Fruit fly (Drosophila melanogaster): ENCODE results near the gene CG11723.

CG11723 gene

DNA sequence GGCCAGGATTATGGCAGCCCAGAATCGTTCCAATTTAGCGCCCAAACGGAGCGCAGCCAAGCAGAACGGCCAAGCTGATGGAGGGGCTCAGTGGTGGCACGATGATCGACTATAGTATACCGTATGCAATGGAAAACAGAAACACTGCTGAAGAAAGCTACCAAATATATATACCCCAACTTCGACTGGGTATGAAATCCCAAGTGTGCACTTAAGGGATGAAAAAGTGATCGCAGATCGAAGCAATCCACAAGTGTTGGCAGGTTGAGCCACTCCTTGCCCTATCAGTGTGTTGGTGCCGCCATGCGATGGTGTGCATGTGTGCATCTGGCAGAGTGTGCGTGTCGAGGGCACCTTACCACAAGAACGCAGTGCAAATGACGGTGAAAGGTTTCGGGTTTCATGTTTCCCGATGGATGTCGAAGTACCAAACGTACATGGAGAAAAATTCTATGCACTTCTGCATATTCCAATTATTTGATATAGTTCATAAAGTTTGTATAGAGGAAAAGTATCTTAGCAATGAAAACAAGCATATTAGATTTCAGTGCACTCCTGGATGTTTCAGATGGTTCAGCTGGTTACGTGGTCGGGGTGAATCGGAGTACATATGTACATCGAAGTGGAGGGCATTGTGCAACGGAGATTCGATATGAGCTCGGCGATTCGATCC lies 35.0 kb upstream of the CG11723 start:
- TF ChIP-seq Myc (optimal IDR thresholded peaks at IDR 0.05) (no peak), psq (optimal IDR thresholded peaks at IDR 0.05) (no peak), h (optimal IDR thresholded peaks at IDR 0.05) (no peak), insv (optimal IDR thresholded peaks at IDR 0.05) (no peak), Sin3A (optimal IDR thresholded peaks at IDR 0.05) (no peak), ttk (optimal IDR thresholded peaks at IDR 0.05) (no peak)

DNA sequence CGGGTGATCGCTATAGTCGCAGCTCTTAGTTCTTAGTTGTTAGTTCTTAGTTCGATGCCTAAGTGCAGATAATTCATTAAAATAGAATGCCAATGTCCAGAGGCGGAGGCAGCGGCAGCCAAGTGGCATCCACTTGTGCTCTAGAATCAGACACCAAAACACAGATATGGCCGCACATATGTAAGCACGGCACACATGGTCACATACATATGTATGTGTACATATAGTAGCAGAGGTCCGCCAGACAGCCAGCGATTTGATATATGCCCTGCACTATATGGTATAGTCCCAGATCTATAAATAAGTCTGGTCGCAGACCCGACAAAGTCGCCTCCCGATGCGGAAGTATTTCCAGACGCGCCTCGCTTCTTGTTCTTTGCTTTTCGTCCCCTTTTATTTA lies 33.6 kb upstream of the CG11723 start:
- TF ChIP-seq ttk (optimal IDR thresholded peaks at IDR 0.05): no peak
- TF ChIP-seq psq (optimal IDR thresholded peaks at IDR 0.05): no peak
- no peak for TF ChIP-seq insv (optimal IDR thresholded peaks at IDR 0.05)
- TF ChIP-seq h (optimal IDR thresholded peaks at IDR 0.05): no peak
- TF ChIP-seq Myc (optimal IDR thresholded peaks at IDR 0.05): no peak
- TF ChIP-seq Sin3A (optimal IDR thresholded peaks at IDR 0.05): no peak

DNA sequence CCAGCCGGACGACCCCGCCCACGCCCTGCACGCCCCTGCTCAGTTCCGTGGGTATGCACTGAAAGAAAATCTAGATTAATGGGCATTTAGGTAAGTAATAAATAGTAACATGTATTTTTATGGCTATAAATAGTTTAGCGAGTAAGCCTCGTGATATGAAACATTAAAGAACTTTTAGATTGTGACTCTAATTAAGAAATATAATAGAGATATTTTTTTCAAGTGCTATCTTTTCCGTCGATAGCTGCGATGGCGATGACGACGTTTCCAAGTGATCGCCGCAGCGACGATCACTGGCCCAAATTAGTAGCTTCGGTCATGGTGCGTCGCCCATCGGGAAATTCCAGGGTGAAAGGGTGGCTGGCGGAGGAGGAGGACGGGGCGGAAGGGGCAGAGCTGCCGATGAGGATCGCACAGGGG lies 33.1 kb upstream of the CG11723 start:
- TF ChIP-seq insv (optimal IDR thresholded peaks at IDR 0.05): no peak
- TF ChIP-seq Sin3A (optimal IDR thresholded peaks at IDR 0.05): no peak
- no peak for TF ChIP-seq Myc (optimal IDR thresholded peaks at IDR 0.05)
- no peak for TF ChIP-seq psq (optimal IDR thresholded peaks at IDR 0.05)
- no peak for TF ChIP-seq h (optimal IDR thresholded peaks at IDR 0.05)
- TF ChIP-seq ttk (optimal IDR thresholded peaks at IDR 0.05): no peak

DNA sequence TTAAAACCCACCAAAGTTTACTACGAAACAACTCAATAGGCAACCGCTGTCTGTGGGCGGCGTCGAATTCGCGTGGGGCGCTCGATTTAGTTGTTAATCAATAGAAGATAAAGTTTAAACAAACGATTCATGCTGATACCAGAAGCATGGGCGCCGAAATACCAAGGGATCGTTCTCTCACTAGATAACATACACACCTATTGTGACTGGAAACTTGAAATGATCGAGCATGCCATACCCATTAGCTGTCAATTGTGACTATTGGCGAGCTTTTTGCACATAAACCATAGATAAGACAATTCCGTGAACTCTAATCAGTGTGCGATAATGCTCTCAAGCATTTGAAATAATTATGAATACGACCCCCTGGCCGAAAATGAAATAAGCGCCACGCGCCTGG lies 32.3 kb upstream of the CG11723 start:
- no peak for TF ChIP-seq Myc (optimal IDR thresholded peaks at IDR 0.05)

DNA sequence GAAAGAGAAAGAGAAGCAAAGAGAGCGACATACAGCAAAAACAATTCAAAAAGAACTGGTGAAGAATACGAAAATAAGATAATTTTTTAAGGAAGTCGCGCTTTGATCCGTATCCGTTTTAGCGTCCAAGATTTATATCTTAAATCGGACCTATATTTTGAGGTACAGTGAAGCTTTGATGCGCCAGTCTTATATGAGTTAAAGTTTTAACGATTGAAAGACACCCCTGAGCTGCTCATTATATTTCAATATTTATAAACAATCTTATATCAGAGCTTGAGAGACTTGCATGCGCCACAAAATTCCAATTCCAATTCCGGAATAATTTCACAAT lies 31.7 kb upstream of the CG11723 start:
- TF ChIP-seq ttk (optimal IDR thresholded peaks at IDR 0.05) (no peak), psq (optimal IDR thresholded peaks at IDR 0.05) (no peak), Myc (optimal IDR thresholded peaks at IDR 0.05) (no peak), Sin3A (optimal IDR thresholded peaks at IDR 0.05) (no peak), h (optimal IDR thresholded peaks at IDR 0.05) (no peak), insv (optimal IDR thresholded peaks at IDR 0.05) (no peak)

DNA sequence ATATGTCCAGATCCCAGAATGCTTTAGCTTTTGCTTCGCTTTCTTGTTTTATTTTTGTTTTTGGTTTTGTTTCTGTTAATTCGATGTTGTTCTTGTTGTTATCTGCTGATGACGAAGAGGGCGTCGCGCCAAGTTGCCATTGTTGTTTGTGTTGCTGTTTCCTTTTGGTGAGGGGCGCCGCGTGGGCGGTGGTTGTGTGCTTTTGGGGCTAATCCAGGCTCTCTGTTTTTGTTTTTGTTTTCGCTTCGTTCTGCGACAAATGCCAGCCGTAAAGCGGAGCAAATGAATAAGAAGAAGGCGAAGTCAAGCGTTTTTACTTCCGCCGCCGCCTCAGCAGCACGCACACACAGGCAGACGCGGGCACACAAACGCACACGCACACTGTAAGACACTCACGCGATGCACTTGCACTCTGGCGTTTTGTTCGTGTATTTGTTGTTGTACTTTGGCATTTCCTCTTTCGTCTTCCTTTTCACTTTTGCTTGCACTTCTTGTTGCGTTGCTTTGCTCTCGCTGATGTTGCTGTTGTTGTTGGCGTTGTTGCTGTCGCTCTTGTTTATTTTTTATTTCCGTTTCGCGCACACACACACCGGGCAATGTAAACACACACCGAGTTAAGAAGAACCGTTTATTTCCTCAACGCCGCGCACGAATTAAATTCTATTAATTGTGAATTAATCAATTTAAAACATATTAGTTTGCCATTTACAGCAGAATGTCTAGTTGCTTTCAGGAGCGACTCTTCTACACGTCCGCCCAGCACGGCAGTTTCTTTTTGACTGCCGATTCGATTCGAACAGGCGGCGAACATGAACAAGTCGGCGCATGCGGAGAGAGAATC lies 31.1 kb upstream of the CG11723 start, which contains the start of gene aop:
aop (minus strand) TSS at position 786 of the 841 bp plus-strand sequence.
- TF ChIP-seq Sin3A (optimal IDR thresholded peaks at IDR 0.05) (no peak), insv (optimal IDR thresholded peaks at IDR 0.05) (no peak), Myc (optimal IDR thresholded peaks at IDR 0.05) (no peak), h (optimal IDR thresholded peaks at IDR 0.05) (no peak), ttk (optimal IDR thresholded peaks at IDR 0.05) (no peak), psq (optimal IDR thresholded peaks at IDR 0.05) (no peak)

DNA sequence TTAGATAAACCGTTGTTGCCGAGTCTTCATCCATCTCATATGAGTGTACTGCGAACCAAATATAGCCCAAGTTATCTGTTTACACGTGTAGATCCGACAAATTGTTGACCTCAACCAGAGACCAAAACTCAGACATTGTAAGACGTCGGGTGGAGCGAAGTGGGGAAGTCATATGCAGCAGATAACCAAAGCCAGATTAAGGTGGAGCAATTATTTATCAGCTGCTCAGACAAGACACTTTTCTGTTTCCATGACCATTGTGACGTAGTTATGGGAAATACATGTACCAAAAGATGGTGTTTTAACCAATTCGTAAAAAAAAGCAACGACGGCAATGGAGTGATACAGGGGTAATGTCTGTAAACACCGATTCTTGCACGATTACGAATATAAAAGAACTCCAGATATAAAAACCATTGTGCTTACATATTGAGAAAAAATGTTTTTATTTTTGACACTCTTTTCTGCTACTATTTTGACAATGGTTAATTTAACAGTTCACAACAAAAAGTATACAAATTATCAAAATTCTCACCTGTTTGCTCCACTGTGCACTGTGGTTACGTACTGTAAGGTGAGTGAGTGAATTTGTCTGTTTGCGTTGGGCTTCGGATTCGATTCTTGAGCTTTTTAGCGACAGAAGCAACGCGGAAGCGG lies 30.4 kb upstream of the CG11723 start:
- no peak for TF ChIP-seq insv (optimal IDR thresholded peaks at IDR 0.05)
- no peak for TF ChIP-seq Sin3A (optimal IDR thresholded peaks at IDR 0.05)
- no peak for TF ChIP-seq ttk (optimal IDR thresholded peaks at IDR 0.05)
- no peak for TF ChIP-seq psq (optimal IDR thresholded peaks at IDR 0.05)
- TF ChIP-seq Myc (optimal IDR thresholded peaks at IDR 0.05): no peak
- TF ChIP-seq h (optimal IDR thresholded peaks at IDR 0.05): no peak

DNA sequence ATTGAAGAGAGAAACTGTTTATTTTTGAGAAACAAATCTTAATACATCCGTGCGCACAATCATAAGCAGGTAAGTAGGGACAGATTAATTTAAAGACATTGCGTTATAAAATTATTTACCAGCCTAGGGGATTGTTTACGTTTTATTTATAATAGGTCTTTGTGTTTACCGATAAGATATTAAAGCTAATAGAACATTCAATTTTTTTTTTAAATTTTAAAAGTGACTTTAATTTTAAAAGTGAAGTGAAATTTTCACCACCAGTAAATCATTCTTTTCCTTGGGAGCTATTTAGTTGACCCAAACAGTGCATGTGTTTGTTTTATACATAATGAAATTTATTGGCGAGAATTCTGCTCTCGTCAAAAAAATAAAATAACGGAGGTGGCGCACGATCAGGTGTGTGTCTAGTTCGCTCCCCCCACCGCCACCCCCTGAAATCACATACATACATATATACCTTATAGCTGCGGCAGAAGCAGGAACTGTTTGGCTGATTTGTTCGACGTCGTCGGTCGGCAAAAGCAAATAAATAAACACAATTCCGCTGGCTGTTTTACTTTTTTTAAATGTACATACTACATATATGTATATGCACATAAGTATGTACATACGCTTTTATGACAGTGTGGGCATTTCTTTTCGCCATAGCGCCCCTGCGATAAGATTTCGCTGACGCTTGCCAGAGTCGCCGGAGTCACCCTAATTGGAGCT lies 29.0 kb upstream of the CG11723 start:
- TF ChIP-seq h (optimal IDR thresholded peaks at IDR 0.05) (no peak), psq (optimal IDR thresholded peaks at IDR 0.05) (no peak), Sin3A (optimal IDR thresholded peaks at IDR 0.05) (no peak), insv (optimal IDR thresholded peaks at IDR 0.05) (no peak), Myc (optimal IDR thresholded peaks at IDR 0.05) (no peak), ttk (optimal IDR thresholded peaks at IDR 0.05) (no peak)

DNA sequence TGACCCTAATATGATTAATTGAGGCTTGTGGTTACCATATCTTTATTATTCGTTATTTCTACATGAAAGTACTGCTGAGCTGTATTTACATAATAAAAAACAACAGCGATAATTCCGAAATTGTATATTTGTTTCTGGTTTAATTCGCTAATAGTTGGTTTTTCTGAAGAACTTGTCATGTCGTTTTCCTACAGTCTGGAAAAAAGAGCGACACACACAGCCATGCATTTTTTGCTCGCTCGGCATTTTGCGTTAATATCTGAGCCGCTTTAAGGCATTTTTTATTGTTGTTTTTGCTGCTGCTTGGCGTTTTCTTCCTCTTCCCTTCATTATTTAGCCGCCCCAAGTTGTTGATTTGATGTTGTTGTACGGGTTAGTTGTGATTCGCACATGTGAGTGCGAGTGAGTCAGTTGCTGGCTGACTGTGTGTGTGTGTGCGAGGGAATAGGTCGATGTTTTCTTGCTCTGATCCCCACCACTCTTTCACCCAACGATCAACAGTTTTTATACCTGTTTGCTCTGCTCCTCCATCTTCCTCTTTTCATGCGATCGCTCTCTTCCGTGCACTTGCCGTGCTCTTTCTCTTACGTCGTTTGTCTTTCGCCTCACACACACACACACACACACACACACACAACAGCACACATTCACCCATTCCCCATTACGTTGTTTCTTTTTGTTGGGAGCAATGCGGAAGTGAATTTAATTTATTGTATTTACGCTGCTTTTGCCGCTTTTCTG lies 28.2 kb upstream of the CG11723 start:
- TF ChIP-seq insv (optimal IDR thresholded peaks at IDR 0.05) (no peak), psq (optimal IDR thresholded peaks at IDR 0.05) (no peak), Myc (optimal IDR thresholded peaks at IDR 0.05) (no peak), h (optimal IDR thresholded peaks at IDR 0.05) (no peak), ttk (optimal IDR thresholded peaks at IDR 0.05) (no peak), Sin3A (optimal IDR thresholded peaks at IDR 0.05) (no peak)

DNA sequence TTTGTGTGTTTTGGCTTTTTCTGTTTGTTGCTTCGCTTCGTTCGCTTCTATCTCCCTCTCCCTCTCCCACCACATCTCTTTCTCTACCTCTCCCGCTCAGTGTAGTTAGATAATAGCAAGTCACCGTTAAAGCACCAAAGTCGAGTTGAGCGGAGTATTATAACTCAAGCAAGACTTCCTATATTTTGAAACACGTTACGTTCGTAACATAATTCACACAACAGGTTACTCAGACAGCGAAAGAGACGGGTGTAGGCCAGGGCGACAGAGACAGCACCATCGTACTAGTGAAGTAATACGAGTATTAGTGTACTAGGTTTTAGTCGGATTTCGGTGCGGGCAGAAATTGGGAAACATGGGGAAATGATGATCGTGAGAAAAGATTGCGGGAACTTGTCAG lies 26.5 kb upstream of the CG11723 start:
- no peak for TF ChIP-seq ttk (optimal IDR thresholded peaks at IDR 0.05)
- no peak for TF ChIP-seq h (optimal IDR thresholded peaks at IDR 0.05)
- TF ChIP-seq Sin3A (optimal IDR thresholded peaks at IDR 0.05): no peak
- TF ChIP-seq insv (optimal IDR thresholded peaks at IDR 0.05): no peak
- TF ChIP-seq psq (optimal IDR thresholded peaks at IDR 0.05): no peak

DNA sequence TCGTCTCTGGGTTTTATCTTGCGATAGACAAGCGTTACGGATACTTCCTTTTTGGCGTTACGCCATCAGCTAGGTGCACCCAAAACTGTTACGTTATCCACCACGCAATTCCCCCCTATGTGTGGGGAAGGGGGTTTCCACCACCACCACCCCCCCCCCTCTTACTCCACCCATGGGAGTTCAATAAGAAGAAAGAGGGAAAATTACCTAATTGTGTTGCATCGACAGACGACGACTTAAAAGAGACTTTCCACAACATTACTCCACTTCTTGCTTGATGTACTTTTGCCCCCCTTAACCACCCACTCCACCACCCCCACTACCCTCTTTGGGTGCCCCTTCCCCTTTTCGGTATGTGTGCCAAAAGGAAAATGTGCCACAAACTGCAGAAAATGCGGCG lies 26.1 kb upstream of the CG11723 start:
- TF ChIP-seq ttk (optimal IDR thresholded peaks at IDR 0.05): no peak
- TF ChIP-seq psq (optimal IDR thresholded peaks at IDR 0.05): no peak
- TF ChIP-seq h (optimal IDR thresholded peaks at IDR 0.05): no peak
- TF ChIP-seq Sin3A (optimal IDR thresholded peaks at IDR 0.05): no peak
- TF ChIP-seq Myc (optimal IDR thresholded peaks at IDR 0.05): no peak
- no peak for TF ChIP-seq insv (optimal IDR thresholded peaks at IDR 0.05)

Data from Kc167 (cell line).